Fruit fly (Drosophila melanogaster): Measurements from ENCODE around the gene Ddrgk1.

Gene Ddrgk1

DNA sequence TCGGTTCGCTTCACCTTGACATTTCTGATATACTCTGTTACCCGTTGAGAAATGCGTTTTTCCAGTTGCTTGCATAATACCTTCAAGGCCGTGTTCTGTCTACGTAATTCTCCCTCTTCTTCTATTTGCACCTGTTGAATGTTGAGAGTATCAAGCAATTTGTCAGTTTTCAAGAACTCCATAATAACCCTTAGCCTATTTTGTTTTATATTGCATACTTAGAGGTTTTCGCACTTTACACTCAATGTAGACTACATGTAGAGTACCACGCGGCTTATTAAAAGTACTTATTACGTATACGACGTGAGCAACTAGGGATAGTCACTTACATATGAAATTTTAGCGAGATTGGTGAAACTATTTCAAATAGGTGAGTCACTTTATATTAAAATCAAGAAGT lies 11.7 kb upstream of the Ddrgk1 start (continued):
- TF ChIP-seq gfzf (GFP tag; optimal IDR thresholded peaks at IDR 0.05) = no peak
- no peak for TF ChIP-seq Xrp1 (GFP tag; IDR thresholded peaks at IDR 0.05)
- TF ChIP-seq CG30403 (GFP tag; optimal IDR thresholded peaks at IDR 0.05) = no peak
- TF ChIP-seq da (GFP tag; optimal IDR thresholded peaks at IDR 0.05) = no peak
- TF ChIP-seq chn (GFP tag; optimal IDR thresholded peaks at IDR 0.05) = no peak
- peak; percentile 65 for TF ChIP-seq D19A (tag; optimal IDR thresholded peaks at IDR 0.05)
- TF ChIP-seq CG10979 (tag; optimal IDR thresholded peaks at IDR 0.05) = peak; percentile 37

DNA sequence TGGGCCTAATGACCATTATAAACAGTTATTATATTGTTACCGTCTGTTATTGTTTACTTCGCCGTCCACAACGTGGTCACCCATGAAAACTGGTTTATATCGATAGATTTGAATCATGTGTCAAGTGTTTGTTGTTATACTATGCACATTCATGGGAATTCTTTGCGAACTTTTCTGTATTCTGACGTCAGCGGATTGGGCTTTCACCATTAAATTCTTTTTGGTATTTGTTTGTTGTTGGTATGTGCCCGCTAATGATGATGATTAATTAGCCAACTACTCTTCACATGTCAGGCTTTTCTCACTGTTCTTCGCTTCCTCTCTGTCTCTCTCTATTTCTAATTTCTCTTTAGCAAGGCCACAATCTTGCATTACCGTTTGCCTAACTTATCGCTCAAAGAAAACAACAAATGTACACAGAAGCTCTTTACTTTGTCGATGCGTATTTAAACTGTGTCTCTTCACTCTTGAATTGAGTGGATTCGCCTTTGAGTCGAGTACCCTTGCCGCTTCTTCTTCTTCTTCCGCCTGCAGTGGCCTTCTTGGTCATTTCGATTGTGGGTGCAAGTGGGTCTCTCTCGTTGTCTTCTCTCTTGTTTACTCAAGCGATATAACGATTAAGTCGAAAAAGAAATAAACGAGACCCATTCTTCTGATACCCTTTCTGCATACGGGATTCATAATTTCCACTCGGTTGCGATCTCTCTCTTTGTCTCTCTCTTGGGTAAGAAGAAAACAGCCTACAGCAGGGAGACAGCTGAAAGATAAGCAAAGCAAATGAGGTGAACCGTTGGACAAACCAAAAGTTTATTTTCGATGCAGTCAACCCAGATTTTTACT lies 11.0 kb upstream of the Ddrgk1 start:
- no peak for TF ChIP-seq CG15269 (tag; optimal IDR thresholded peaks at IDR 0.05)
- no peak for TF ChIP-seq caup (GFP tag; optimal IDR thresholded peaks at IDR 0.05; ENCODE audit: severe bottlenecking)
- no peak for TF ChIP-seq slp2 (GFP tag; optimal IDR thresholded peaks at IDR 0.05)
- TF ChIP-seq CG7357 (GFP tag; IDR thresholded peaks at IDR 0.05) = no peak
- no peak for TF ChIP-seq chn (GFP tag; optimal IDR thresholded peaks at IDR 0.05)
- TF ChIP-seq ro (GFP tag; IDR thresholded peaks at IDR 0.05) = no peak
- TF ChIP-seq fu2 (GFP tag; optimal IDR thresholded peaks at IDR 0.05) = no peak
- no peak for TF ChIP-seq shn (GFP tag; optimal IDR thresholded peaks at IDR 0.05)
- TF ChIP-seq CG17328 (GFP tag; IDR thresholded peaks at IDR 0.05) = peak; percentile 18; the same call in 1 of the 2 replicates
- TF ChIP-seq CG12391 (tag; optimal IDR thresholded peaks at IDR 0.05) = no peak
- no peak for TF ChIP-seq CG3065 (GFP tag; optimal IDR thresholded peaks at IDR 0.05)
- peak; percentile 97 for TF ChIP-seq z (GFP tag; IDR thresholded peaks at IDR 0.05)
- TF ChIP-seq sd (tag; optimal IDR thresholded peaks at IDR 0.05) = peak; percentile 94
- peak; percentile 22; the same call in 1 of the 2 replicates for TF ChIP-seq CG11247 (GFP tag; IDR thresholded peaks at IDR 0.05)
- no peak for TF ChIP-seq fd96Cb (tag; optimal IDR thresholded peaks at IDR 0.05)
- no peak for TF ChIP-seq cas (GFP tag; IDR thresholded peaks at IDR 0.05)
- no peak for TF ChIP-seq CG1647 (GFP tag; optimal IDR thresholded peaks at IDR 0.05)
- no peak for TF ChIP-seq Ada2b (GFP tag; IDR thresholded peaks at IDR 0.05)
- peak; percentile 22; the same call in 1 of the 4 replicates for TF ChIP-seq Dll (GFP tag; IDR thresholded peaks at IDR 0.05; ENCODE audit: partially characterized antibody)
- TF ChIP-seq Meics (GFP tag; optimal IDR thresholded peaks at IDR 0.05) = no peak
- peak; percentile 69 for TF ChIP-seq Fer1 (GFP tag; optimal IDR thresholded peaks at IDR 0.05)
- TF ChIP-seq lola (GFP tag; optimal IDR thresholded peaks at IDR 0.05) = no peak
- TF ChIP-seq Hr51 (GFP tag; optimal IDR thresholded peaks at IDR 0.05) = no peak
- TF ChIP-seq CG30403 (GFP tag; optimal IDR thresholded peaks at IDR 0.05) = no peak
- TF ChIP-seq CG7928 (GFP tag; optimal IDR thresholded peaks at IDR 0.05) = no peak
- no peak for TF ChIP-seq HmgZ (tag; optimal IDR thresholded peaks at IDR 0.05)
- no peak for TF ChIP-seq run (tag; optimal IDR thresholded peaks at IDR 0.05)
- TF ChIP-seq ap (GFP tag; IDR thresholded peaks at IDR 0.05) = no peak
- TF ChIP-seq HLHmδ (GFP tag; optimal IDR thresholded peaks at IDR 0.05) = peak; percentile 96
- no peak for TF ChIP-seq CG11504 (tag; optimal IDR thresholded peaks at IDR 0.05)
- TF ChIP-seq esg (GFP tag; conservative IDR thresholded peaks at IDR 0.05) = no peak
- TF ChIP-seq maf-S (GFP tag; optimal IDR thresholded peaks at IDR 0.05) = no peak
- no peak for TF ChIP-seq trem (tag; optimal IDR thresholded peaks at IDR 0.05)
- no peak for TF ChIP-seq CkIIα-i1 (GFP tag; IDR thresholded peaks at IDR 0.05)
- TF ChIP-seq bsh (GFP tag; optimal IDR thresholded peaks at IDR 0.05) = peak in 1 of 2 experiments; percentile 72
- TF ChIP-seq CG9609 (GFP tag; optimal IDR thresholded peaks at IDR 0.05) = no peak
- TF ChIP-seq CG6765 (GFP tag; optimal IDR thresholded peaks at IDR 0.05) = no peak
- TF ChIP-seq crc (GFP tag; optimal IDR thresholded peaks at IDR 0.05) = no peak
- TF ChIP-seq CG10321 (GFP tag; IDR thresholded peaks at IDR 0.05) = no peak
- no peak for TF ChIP-seq Rx (GFP tag; IDR thresholded peaks at IDR 0.05)
- TF ChIP-seq CG30431 (GFP tag; optimal IDR thresholded peaks at IDR 0.05) = no peak
- TF ChIP-seq CG15479 (GFP tag; optimal IDR thresholded peaks at IDR 0.05) = peak; percentile 2
